Worm (Caenorhabditis elegans) whole organism, L4 larva: ENCODE data around the gene slmp-1.

ENCODE experiments used
- F26F4.8 ChIP-seq: fragments of 200-800 bp; sonication (Bioruptor generic); conservative IDR thresholded peaks from 2 replicates; pipeline ENCODE4 v1.3.6; 2022; ENCODE audit warnings: missing genetic modification characterization, missing compliant biosample characterization
- fos-1 ChIP-seq: fragments of 150-350 bp; optimal IDR thresholded peaks from 2 replicates; lab custom pipeline; 2014; ENCODE audit warnings: missing biosample characterization, missing genetic modification characterization
- gei-8 ChIP-seq: fragments of 200-800 bp; sonication (Bioruptor generic); optimal IDR thresholded peaks from 2 replicates; lab custom pipeline; 2018; ENCODE audit warnings: mild to moderate bottlenecking, missing genetic modification characterization, missing compliant biosample characterization
- lin-13 ChIP-seq: fragments of 150-350 bp; optimal IDR thresholded peaks from 2 replicates; lab custom pipeline; 2014; ENCODE audit warnings: missing biosample characterization, missing genetic modification reagents, missing genetic modification characterization
- nhr-237 ChIP-seq: sonication (generic microtip); optimal IDR thresholded peaks from 2 replicates; lab custom pipeline; 2017; ENCODE audit warnings: missing biosample characterization, missing genetic modification characterization
- nhr-25 ChIP-seq: sonication (generic microtip); optimal IDR thresholded peaks from 2 replicates; lab custom pipeline; 2017; ENCODE audit warnings: missing genetic modification characterization, mild to moderate bottlenecking, missing compliant biosample characterization, antibody characterized with exemption, moderate library complexity, borderline replicate concordance; ENCODE audit not compliant: insufficient read depth
- nhr-28 ChIP-seq: fragments of 150-350 bp; optimal IDR thresholded peaks from 2 replicates; lab custom pipeline; 2014; ENCODE audit warnings: missing biosample characterization, missing genetic modification characterization
- nhr-48 ChIP-seq: sonication (generic microtip); optimal IDR thresholded peaks from 2 replicates; lab custom pipeline; 2016; ENCODE audit warnings: mild to moderate bottlenecking, missing genetic modification characterization, missing compliant biosample characterization
- nhr-77 ChIP-seq: fragments of 150-350 bp; optimal IDR thresholded peaks from 2 replicates; lab custom pipeline; 2014; ENCODE audit warnings: missing biosample characterization, missing genetic modification characterization
- set-16 ChIP-seq: fragments of 200-800 bp; sonication (Bioruptor generic); IDR thresholded peaks from 2 replicates; pipeline ENCODE4 v1.3.6; 2022; ENCODE audit warnings: missing genetic modification reagents, missing genetic modification characterization, missing compliant biosample characterization
- snpc-4 ChIP-seq: fragments of 150-350 bp; optimal IDR thresholded peaks from 2 replicates; lab custom pipeline; 2014; ENCODE audit warnings: missing biosample characterization, missing genetic modification characterization

- TF ChIP-seq nhr-25 (tag; lab: Kevin White, UChicago) (no peak), snpc-4 (tag; lab: Kevin White, UChicago) (no peak), set-16 (GFP tag; lab: Robert Waterston, UW) (no peak), nhr-48 (no peak), fos-1 (tag; lab: Kevin White, UChicago) (no peak), nhr-77 (tag; lab: Kevin White, UChicago) (no peak), nhr-237 (no peak), F26F4.8 (GFP tag; lab: Robert Waterston, UW) (no peak), lin-13 (GFP tag; lab: Kevin White, UChicago) (no peak), gei-8 (GFP tag; lab: Kevin White, UChicago) (no peak), nhr-28 (no peak)
Measured at ce11 chrIV:3196367-3196766, 17.2 kb upstream of the slmp-1 start.
